Worm (Caenorhabditis elegans) whole organism, L4/young adult: Measurements from ENCODE around the gene egrh-2.

Experiments
- W03F9.2 ChIP-seq: fragments of 150-350 bp; optimal IDR thresholded peaks from 2 replicates; lab custom pipeline; 2014; ENCODE audit warnings: missing biosample characterization, missing genetic modification characterization
- dao-5 ChIP-seq: sonication (generic microtip); optimal IDR thresholded peaks from 2 replicates; lab custom pipeline; 2016; ENCODE audit warnings: missing genotype, missing genetic modification characterization, moderate library complexity, missing compliant biosample characterization
- him-1 ChIP-seq: sonication (generic microtip); optimal IDR thresholded peaks from 2 replicates; lab custom pipeline; 2016; ENCODE audit warnings: missing genotype, missing genetic modification reagents, missing genetic modification characterization, missing compliant biosample characterization

Gene egrh-2

ce11 chrIV:990352-990751 is at the start of gene egrh-2:
Gene egrh-2, minus strand, starts transcription at chrIV:990452.
- no peak for TF ChIP-seq him-1 (tag; lab: Kevin White, UChicago)
- no peak for TF ChIP-seq dao-5
- no peak for TF ChIP-seq W03F9.2 (tag; lab: Kevin White, UChicago)

ce11 chrIV:1038516-1038915 is 48.3 kb upstream of the egrh-2 start:
- TF ChIP-seq W03F9.2 (tag; lab: Kevin White, UChicago) (no peak), dao-5 (no peak), him-1 (tag; lab: Kevin White, UChicago) (no peak)

ce11 chrIV:1035108-1035507 is 44.9 kb upstream of the egrh-2 start:
- TF ChIP-seq W03F9.2 (tag; lab: Kevin White, UChicago): peak; percentile 33
- TF ChIP-seq dao-5: no peak

DNA sequence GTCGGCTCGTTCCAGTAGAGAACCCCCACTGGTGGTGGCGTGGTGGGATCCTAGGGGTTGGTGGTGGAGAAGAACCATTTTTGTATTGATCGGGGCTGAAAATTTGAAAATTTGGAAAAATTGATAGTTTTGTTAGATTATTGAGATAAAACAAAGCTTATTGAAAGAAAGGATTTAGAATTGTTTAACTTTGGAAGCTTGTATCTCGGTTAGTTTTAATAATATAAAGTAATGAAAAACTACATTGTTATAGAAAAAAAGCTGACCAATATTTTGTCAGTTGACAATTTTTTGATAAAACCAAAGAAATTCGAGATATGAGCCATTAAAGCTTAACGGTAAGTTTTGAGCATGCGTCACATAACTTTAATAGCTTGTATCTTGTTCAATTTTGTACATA is 39.7 kb upstream of the egrh-2 start, which contains the start of gene abhd-14:
TSS of gene abhd-14 (minus strand) at position 101 of the 400 bp plus-strand sequence.
- TF ChIP-seq him-1 (tag; lab: Kevin White, UChicago): no peak
- TF ChIP-seq dao-5: no peak
- no peak for TF ChIP-seq W03F9.2 (tag; lab: Kevin White, UChicago)

ce11 chrIV:1019801-1020200 is 29.5 kb upstream of the egrh-2 start:
- TF ChIP-seq W03F9.2 (tag; lab: Kevin White, UChicago): no peak
- TF ChIP-seq him-1 (tag; lab: Kevin White, UChicago): no peak
- TF ChIP-seq dao-5: no peak

ce11 chrIV:1015430-1015829 is 25.2 kb upstream of the egrh-2 start:
- TF ChIP-seq W03F9.2 (tag; lab: Kevin White, UChicago): no peak
- TF ChIP-seq him-1 (tag; lab: Kevin White, UChicago): no peak
- TF ChIP-seq dao-5: no peak

DNA sequence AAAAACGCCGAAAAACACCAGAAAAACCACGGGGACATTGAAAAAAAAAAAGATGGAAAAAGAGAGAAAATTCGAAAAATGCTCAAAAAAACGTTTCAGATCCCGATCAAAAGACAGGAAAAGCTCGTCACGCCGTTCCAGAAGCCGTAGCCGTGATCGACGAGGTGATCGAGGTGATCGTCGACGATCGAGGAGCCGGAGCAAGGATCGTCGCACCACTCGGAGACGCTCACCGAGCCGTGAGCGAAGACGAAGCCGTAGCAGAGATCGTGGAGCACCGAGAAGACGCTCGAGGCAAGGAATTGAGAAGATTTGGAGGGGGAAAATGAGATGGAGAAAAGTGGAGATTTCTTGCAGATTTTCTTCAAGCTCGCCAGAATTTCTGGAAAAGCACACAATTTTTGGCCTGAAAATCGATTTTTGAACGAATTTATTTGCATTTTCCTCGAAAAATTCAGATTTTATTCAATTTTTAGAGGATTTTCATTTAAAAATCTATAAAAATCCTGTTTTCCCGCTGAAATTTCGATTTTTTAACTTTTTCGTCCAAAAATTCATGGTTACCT is 23.1 kb upstream of the egrh-2 start:
- TF ChIP-seq him-1 (tag; lab: Kevin White, UChicago) (no peak), dao-5 (no peak), W03F9.2 (tag; lab: Kevin White, UChicago) (no peak)

DNA sequence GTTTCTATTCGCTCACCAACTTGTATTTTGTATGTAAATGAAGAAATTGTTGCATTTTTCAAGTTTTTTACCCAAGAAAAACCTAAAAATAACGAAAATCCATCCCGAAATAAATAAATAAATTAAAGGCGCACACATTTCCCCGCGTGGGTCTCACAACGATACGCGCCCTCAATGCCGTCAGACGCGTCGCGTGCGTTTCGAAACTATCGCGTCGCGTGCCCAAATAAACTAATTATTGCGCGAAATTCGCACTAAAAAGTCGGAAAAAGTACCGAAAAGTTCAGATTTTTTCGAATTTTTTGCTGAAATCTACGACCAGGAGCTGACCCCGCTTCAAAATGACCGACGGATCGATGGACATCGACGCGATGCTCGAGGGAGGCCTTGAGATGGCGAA is 22.2 kb upstream of the egrh-2 start, which contains the start of gene rbm-39:
TSS of gene rbm-39 (plus strand) at position 178 of the 400 bp plus-strand sequence.
- TF ChIP-seq him-1 (tag; lab: Kevin White, UChicago) (no peak), dao-5 (no peak), W03F9.2 (tag; lab: Kevin White, UChicago) (peak; percentile 71)

DNA sequence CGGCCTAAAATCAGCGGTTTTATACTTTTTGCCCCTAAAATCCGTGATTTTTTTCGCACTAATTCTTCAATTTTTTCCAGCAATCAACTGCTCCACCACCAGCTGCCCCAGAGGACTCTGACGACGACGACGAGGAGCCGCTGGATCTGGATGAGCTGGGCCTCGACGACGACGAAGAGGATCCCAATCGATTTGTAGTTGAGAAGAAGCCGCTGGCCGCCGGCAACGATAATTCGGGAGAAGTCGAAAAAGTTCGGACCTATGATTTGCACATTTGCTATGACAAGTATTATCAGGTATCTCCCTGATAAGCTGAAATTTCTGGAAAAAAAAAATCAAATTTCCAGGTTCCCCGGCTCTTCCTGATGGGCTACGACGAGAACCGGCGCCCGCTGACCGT is 21.5 kb upstream of the egrh-2 start:
- TF ChIP-seq dao-5 (no peak), W03F9.2 (tag; lab: Kevin White, UChicago) (no peak), him-1 (tag; lab: Kevin White, UChicago) (no peak)

DNA sequence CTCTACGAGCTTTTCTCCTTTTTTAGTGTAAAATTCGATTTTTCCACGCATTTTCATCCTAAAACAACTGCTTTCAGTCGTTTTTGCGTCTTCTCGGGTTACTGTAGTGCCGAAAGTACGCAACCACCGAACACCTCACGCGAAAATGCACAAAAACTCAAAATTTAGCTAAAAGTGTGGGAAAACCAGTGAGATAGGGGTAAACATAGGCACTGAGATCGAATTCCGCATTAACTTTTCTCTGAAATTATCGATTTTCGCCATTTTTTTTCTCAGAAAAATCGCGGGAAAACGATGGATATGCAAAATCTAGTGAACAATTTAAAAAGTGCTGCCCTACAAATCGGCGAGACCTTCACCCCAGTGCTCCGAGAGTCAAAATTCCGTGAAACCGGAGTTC is 20.0 kb upstream of the egrh-2 start, which contains the start of gene atg-3:
TSS of gene atg-3 (plus strand) at position 301 of the 400 bp plus-strand sequence.
- TF ChIP-seq him-1 (tag; lab: Kevin White, UChicago) (no peak), W03F9.2 (tag; lab: Kevin White, UChicago) (no peak), dao-5 (no peak)

ce11 chrIV:1009546-1009945 is 19.3 kb upstream of the egrh-2 start, which contains the start of gene Y55F3AM.9:
Gene Y55F3AM.9, minus strand, starts transcription at chrIV:1009734.
- no peak for TF ChIP-seq him-1 (tag; lab: Kevin White, UChicago)
- no peak for TF ChIP-seq dao-5
- TF ChIP-seq W03F9.2 (tag; lab: Kevin White, UChicago): no peak

- no peak for TF ChIP-seq him-1 (tag; lab: Kevin White, UChicago)
- TF ChIP-seq W03F9.2 (tag; lab: Kevin White, UChicago): no peak
- no peak for TF ChIP-seq dao-5
These were observed 16.4 kb upstream of the egrh-2 start for ce11 chrIV:1006662-1007061.

DNA sequence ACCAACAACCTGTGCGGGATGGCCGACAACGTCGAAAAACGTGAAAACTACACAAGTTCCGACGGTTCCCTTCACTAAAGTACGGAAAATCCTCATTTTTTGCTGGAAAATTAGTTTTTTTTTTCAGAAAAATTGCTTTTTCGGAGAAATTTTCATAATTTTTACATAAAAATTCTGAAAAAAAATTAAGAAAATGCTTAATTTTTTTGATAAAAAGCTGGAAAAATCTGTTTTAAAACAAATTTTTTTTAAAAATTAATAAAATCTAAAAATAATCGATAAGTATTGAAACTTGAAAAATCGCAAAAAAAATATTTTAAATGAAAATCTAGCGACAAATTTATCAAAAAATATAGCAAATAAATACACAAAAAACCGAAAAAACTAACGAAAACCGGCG is 15.5 kb upstream of the egrh-2 start, which contains the start of gene immp-2:
TSS of gene immp-2 (minus strand) at position 101 of the 400 bp plus-strand sequence.
- TF ChIP-seq dao-5 (no peak), him-1 (tag; lab: Kevin White, UChicago) (no peak), W03F9.2 (tag; lab: Kevin White, UChicago) (no peak)

ce11 chrIV:1000441-1000840 is 10.2 kb upstream of the egrh-2 start:
- TF ChIP-seq dao-5 (no peak), him-1 (tag; lab: Kevin White, UChicago) (no peak), W03F9.2 (tag; lab: Kevin White, UChicago) (no peak)

DNA sequence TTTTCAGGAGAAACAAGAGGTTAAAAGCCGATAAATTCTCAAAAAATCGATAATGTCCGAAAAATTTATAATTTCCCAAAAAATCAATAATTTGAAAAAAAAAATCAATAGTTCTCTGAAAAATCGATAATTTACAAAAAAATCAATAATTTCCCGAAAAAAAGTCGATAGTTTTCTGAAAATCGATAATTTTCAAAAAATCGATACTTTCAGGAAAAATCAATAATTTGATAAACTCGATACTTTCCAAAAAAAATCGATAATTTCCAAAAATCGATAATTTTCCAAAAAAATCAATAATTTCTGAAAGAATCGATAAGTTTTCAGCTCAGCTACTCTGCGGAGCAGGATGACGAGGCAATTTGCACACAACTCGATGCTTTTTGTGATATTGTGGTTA is 9.4 kb upstream of the egrh-2 start:
- no peak for TF ChIP-seq W03F9.2 (tag; lab: Kevin White, UChicago)
- TF ChIP-seq him-1 (tag; lab: Kevin White, UChicago): no peak
- no peak for TF ChIP-seq dao-5
